Worm (Caenorhabditis elegans): ENCODE measurements around the gene istr-1.

istr-1 gene

ce11 chrV:12725893-12726292 is 28.2 kb downstream of the istr-1 start, which contains the start of gene R11D1.12:
Gene R11D1.12, minus strand, starts transcription at chrV:12725993.
- TF ChIP-seq snpc-4 (tag; optimal IDR thresholded peaks at IDR 0.05) (no peak), nhr-76 (tag; optimal IDR thresholded peaks at IDR 0.05) (no peak), grh-1 (GFP tag; IDR thresholded peaks at IDR 0.05) (no peak), nhr-47 (tag; optimal IDR thresholded peaks at IDR 0.05) (no peak), egl-27 (tag; optimal IDR thresholded peaks at IDR 0.05) (no peak), ceh-63 (GFP tag; optimal IDR thresholded peaks at IDR 0.05) (no peak), C16A3.4 (tag; optimal IDR thresholded peaks at IDR 0.05) (no peak), ceh-90 (tag; optimal IDR thresholded peaks at IDR 0.05) (no peak), unc-30 (tag; optimal IDR thresholded peaks at IDR 0.05) (no peak)

- no peak for TF ChIP-seq nhr-76 (tag; optimal IDR thresholded peaks at IDR 0.05)
- TF ChIP-seq nhr-20 (tag; optimal IDR thresholded peaks at IDR 0.05): no peak
- TF ChIP-seq vab-15 (tag; optimal IDR thresholded peaks at IDR 0.05): no peak
- TF ChIP-seq Y116A8C.19 (tag; optimal IDR thresholded peaks at IDR 0.05; ENCODE audit: borderline replicate concordance): no peak
- no peak for TF ChIP-seq tlp-1 (tag; optimal IDR thresholded peaks at IDR 0.05)
- TF ChIP-seq lir-3 (tag; optimal IDR thresholded peaks at IDR 0.05; ENCODE audit: poor library complexity): no peak
Observed at ce11 chrV:12727104-12727637, 29.5 kb downstream of the istr-1 start, which contains the start of gene R11D1.13. Gene R11D1.13, plus strand, starts transcription at chrV:12727154.

DNA sequence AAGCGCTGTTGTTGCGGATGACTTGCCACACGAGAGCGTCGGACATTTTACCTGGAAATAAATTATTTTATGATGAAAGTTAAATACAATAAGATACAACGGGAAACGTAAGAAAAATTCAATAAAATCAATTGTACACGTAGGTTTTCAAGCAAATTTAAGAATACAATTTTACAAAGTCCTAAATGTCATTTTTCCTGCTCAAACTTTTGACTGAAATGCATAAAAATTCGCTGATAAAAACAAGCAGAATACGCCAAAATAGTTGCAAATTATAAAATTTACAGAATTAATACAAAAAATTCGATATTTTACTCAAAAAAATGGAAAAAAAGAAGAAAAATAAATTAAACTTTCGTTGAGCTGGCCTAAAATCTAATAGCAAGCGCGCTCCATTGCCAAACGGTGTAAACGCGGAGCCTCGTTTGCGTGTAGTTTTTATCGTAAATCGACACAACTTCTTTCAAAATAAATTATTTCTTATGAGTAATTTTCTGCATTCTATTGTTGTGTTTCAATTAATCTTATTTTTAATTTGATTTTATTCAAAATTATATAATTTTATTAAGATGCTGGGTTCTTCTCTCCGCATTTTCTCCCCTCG is 30.5 kb downstream of the istr-1 start, which contains the start of the genes rpl-28 and mrpl-49:
Gene rpl-28 (minus strand): TSS at position 51 of the 604 bp plus-strand sequence.
Gene mrpl-49 (plus strand): TSS at position 570 of the 604 bp plus-strand sequence.
- TF ChIP-seq nhr-90 (tag; optimal IDR thresholded peaks at IDR 0.05; ENCODE audit: poor library complexity) (peak; percentile 82), nhr-12 (tag; optimal IDR thresholded peaks at IDR 0.05) (no peak), swsn-7 (tag; optimal IDR thresholded peaks at IDR 0.05) (peak; percentile 82), pqm-1 (tag; optimal IDR thresholded peaks at IDR 0.05) (no peak), vab-15 (tag; optimal IDR thresholded peaks at IDR 0.05) (no peak), unc-30 (tag; optimal IDR thresholded peaks at IDR 0.05) (no peak), egl-13 (tag; optimal IDR thresholded peaks at IDR 0.05) (peak; percentile 65), nhr-77 (tag; optimal IDR thresholded peaks at IDR 0.05) (peak; percentile 82), fkh-8 (tag; optimal IDR thresholded peaks at IDR 0.05) (peak; percentile 94), lir-3 (tag; optimal IDR thresholded peaks at IDR 0.05; ENCODE audit: poor library complexity) (peak; percentile 71), dsc-1 (tag; optimal IDR thresholded peaks at IDR 0.05) (peak; percentile 71), efl-1 (optimal IDR thresholded peaks at IDR 0.05) (peak; percentile 86 to 87), efl-1 (GFP tag; optimal IDR thresholded peaks at IDR 0.05 in 1 of 2) (peak; percentile 84 to 98), ceh-88 (GFP tag; IDR thresholded peaks at IDR 0.05) (peak; percentile 61), aha-1 (tag; optimal IDR thresholded peaks at IDR 0.05) (no peak), unc-130 (tag; optimal IDR thresholded peaks at IDR 0.05) (peak; percentile 85), nhr-28 (tag; optimal IDR thresholded peaks at IDR 0.05) (no peak), unc-98 (GFP tag; IDR thresholded peaks at IDR 0.05) (no peak), lin-39 (tag; optimal IDR thresholded peaks at IDR 0.05) (peak; percentile 78), lin-35 (GFP tag; optimal IDR thresholded peaks at IDR 0.05) (peak; percentile 85 to 92), ceh-8 (GFP tag; optimal IDR thresholded peaks at IDR 0.05) (peak; percentile 56), zip-4 (GFP tag; optimal IDR thresholded peaks at IDR 0.05) (peak; percentile 1), ces-1 (GFP tag; optimal IDR thresholded peaks at IDR 0.05) (no peak), rnt-1 (tag; optimal IDR thresholded peaks at IDR 0.05) (peak; percentile 84), isw-1 (GFP tag; IDR thresholded peaks at IDR 0.05) (peak; percentile 87), snpc-4 (tag; optimal IDR thresholded peaks at IDR 0.05) (peak; percentile 89), ceh-90 (tag; optimal IDR thresholded peaks at IDR 0.05) (peak; percentile 61), pax-3 (tag; optimal IDR thresholded peaks at IDR 0.05) (peak; percentile 86), C34B4.2 (tag; optimal IDR thresholded peaks at IDR 0.05) (no peak), C04F5.9 (tag; optimal IDR thresholded peaks at IDR 0.05) (peak; percentile 61), unc-62 (GFP tag; optimal IDR thresholded peaks at IDR 0.05) (no peak), Y116A8C.19 (tag; optimal IDR thresholded peaks at IDR 0.05; ENCODE audit: borderline replicate concordance) (no peak), lin-13 (GFP tag; optimal IDR thresholded peaks at IDR 0.05) (peak; percentile 81), ztf-11 (tag; optimal IDR thresholded peaks at IDR 0.05) (peak in 1 of 2 experiments; percentile 41), C16A3.4 (tag; optimal IDR thresholded peaks at IDR 0.05) (peak; percentile 95), hlh-4 (tag; optimal IDR thresholded peaks at IDR 0.05) (no peak), egl-27 (tag; optimal IDR thresholded peaks at IDR 0.05) (no peak), aly-2 (tag; optimal IDR thresholded peaks at IDR 0.05) (peak; percentile 42), hlh-17 (GFP tag; optimal IDR thresholded peaks at IDR 0.05; ENCODE audit: borderline replicate concordance) (no peak), nhr-47 (tag; optimal IDR thresholded peaks at IDR 0.05) (peak; percentile 90), tbx-2 (tag; optimal IDR thresholded peaks at IDR 0.05) (peak; percentile 83)
